Worm (Caenorhabditis elegans) whole organism, midembryonic: ENCODE measurements around the gene srbc-37.

Experiments
- cog-1 ChIP-seq: sonication (generic microtip); optimal IDR thresholded peaks from 2 replicates; lab custom pipeline; 2016; ENCODE audit warnings: missing genetic modification characterization, missing compliant biosample characterization
- flt-1 ChIP-seq: fragments of 200-800 bp; sonication (Bioruptor generic); IDR thresholded peaks from 2 replicates; pipeline ENCODE4 v1.3.6; 2022; ENCODE audit warnings: missing genetic modification characterization, missing compliant biosample characterization
- klf-2 ChIP-seq: fragments of 200-800 bp; sonication (Bioruptor generic); conservative IDR thresholded peaks from 2 replicates; pipeline ENCODE4 v1.3.6; 2022; ENCODE audit warnings: missing genetic modification reagents, missing genetic modification characterization, missing compliant biosample characterization
- ref-1 ChIP-seq: fragments of 200-800 bp; sonication (Bioruptor generic); conservative IDR thresholded peaks from 2 replicates; pipeline ENCODE4 v1.3.6; 2022; ENCODE audit warnings: missing genetic modification reagents, missing genetic modification characterization, missing compliant biosample characterization
- tab-1 ChIP-seq: fragments of 200-800 bp; sonication (Bioruptor generic); IDR thresholded peaks from 2 replicates; pipeline ENCODE4 v1.3.6; 2022; ENCODE audit warnings: missing genetic modification characterization, missing compliant biosample characterization

DNA sequence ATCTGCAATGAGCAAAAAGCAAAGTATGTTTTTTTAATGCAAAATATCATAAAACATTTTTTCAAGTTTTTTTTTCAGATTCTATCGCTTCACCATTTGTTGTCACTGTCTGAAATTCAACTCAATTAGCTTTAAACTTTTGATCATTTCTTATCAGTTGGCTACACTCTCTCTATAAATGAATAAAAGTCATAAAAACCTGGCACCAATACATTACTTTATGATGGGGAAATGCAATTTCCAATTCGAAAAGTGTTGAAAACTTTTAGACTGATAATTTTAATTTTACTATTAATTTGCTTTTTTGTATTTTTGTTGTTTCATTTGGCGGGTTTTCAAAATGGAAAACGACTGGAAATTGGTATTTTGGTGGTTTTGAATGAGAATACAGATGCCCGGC lies 18.5 kb upstream of the srbc-37 start, which contains the start of gene F31F4.1:
- TF ChIP-seq klf-2 (GFP tag; lab: Robert Waterston, UW) (no peak), ref-1 (GFP tag; lab: Robert Waterston, UW) (no peak), cog-1 (no peak), tab-1 (GFP tag; lab: Robert Waterston, UW) (no peak), flt-1 (GFP tag; lab: Robert Waterston, UW) (no peak)
